Worm (Caenorhabditis elegans): ENCODE results near the gene C23F12.9.

DNA sequence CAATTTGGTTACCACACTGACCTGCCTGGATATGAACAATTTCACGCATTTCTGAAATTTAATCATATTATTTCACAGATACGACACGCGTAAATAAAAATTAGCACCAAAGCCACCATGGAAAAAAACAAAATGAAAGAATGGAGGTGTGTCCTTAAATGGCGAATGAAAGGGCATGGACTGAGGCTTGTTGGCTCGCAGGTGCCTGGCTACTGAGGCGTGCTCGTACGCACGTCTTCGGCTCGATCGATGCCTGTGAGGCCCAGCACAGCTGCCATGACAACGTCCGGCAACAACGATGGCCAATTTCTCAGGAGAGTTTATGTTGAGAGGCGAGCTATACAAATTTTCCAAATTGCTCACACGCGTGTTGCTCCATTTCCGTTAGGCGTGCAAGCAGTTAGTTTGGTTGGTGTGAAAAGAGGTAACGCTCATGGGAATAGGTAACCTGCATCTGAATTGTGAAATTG lies 43.0 kb downstream of the C23F12.9 start, which contains the start of gene tbb-4:
- no peak for TF ChIP-seq unc-3 (GFP tag; conservative IDR thresholded peaks at IDR 0.05)
- TF ChIP-seq unc-3 (tag; optimal IDR thresholded peaks at IDR 0.05) = no peak
- TF ChIP-seq pros-1 (tag; optimal IDR thresholded peaks at IDR 0.05) = no peak
- no peak for TF ChIP-seq fkh-10 (GFP tag; optimal IDR thresholded peaks at IDR 0.05)
